Fruit fly (Drosophila melanogaster) whole organism, embryonic: ENCODE data around the gene Tengl3.

Experiments used
- Abd-B ChIP-seq: fragments of 200-800 bp; sonication (Bioruptor generic); optimal IDR thresholded peaks from 2 replicates; lab custom pipeline; 2018; ENCODE audit warnings: missing biosample characterization, mild to moderate bottlenecking, missing genetic modification characterization, moderate library complexity
- Adf1 ChIP-seq: fragments of 200-800 bp; sonication (Bioruptor generic); IDR thresholded peaks from 2 replicates; pipeline ENCODE4 v1.3.6; 2022; ENCODE audit warnings: missing biosample characterization, missing genetic modification characterization
- Atf6 ChIP-seq: fragments of 200-800 bp; sonication (Bioruptor generic); IDR thresholded peaks from 2 replicates; pipeline ENCODE4 v1.3.6; 2022; ENCODE audit warnings: missing biosample characterization, missing genetic modification characterization
- B-H2 ChIP-seq: fragments of 200-800 bp; sonication (Bioruptor generic); optimal IDR thresholded peaks from 2 replicates; lab custom pipeline; 2018; ENCODE audit warnings: missing biosample characterization, mild to moderate bottlenecking, missing genetic modification characterization
- CG11696 ChIP-seq: fragments of 200-800 bp; sonication (Bioruptor generic); IDR thresholded peaks from 2 replicates; pipeline ENCODE4 v1.3.6; 2022; ENCODE audit warnings: missing biosample characterization, missing genetic modification characterization
- CG12155 ChIP-seq: fragments of 200-800 bp; sonication (Bioruptor generic); optimal IDR thresholded peaks from 3 replicates; lab custom pipeline; 2016; ENCODE audit warnings: missing biosample characterization, missing genetic modification characterization
- CG13123 ChIP-seq: fragments of 200-800 bp; sonication (Bioruptor generic); optimal IDR thresholded peaks from 2 replicates; lab custom pipeline; 2016; ENCODE audit warnings: missing biosample characterization, missing genetic modification characterization
- CG14710 ChIP-seq: fragments of 200-800 bp; sonication (Bioruptor generic); optimal IDR thresholded peaks from 3 replicates; lab custom pipeline; 2019; ENCODE audit warnings: missing biosample characterization, mild to moderate bottlenecking, missing genetic modification characterization, moderate library complexity
- CG1603 ChIP-seq: fragments of 200-800 bp; sonication (Bioruptor generic); optimal IDR thresholded peaks from 2 replicates; lab custom pipeline; 2019; ENCODE audit warnings: missing biosample characterization, mild to moderate bottlenecking, missing genetic modification characterization, moderate library complexity
- CG16815 ChIP-seq: fragments of 200-800 bp; sonication (Bioruptor generic); optimal IDR thresholded peaks from 3 replicates; lab custom pipeline; 2017; ENCODE audit warnings: missing biosample characterization, mild to moderate bottlenecking, missing genetic modification characterization
- CG16863 ChIP-seq: fragments of 200-800 bp; sonication (Bioruptor generic); optimal IDR thresholded peaks from 3 replicates; lab custom pipeline; 2016; ENCODE audit warnings: missing biosample characterization, missing genetic modification characterization
- CG17829 ChIP-seq: fragments of 200-800 bp; optimal IDR thresholded peaks from 2 replicates; lab custom pipeline; 2019; ENCODE audit warnings: missing biosample characterization, mild to moderate bottlenecking, missing genetic modification characterization, moderate library complexity
- CG18476 ChIP-seq: fragments of 200-800 bp; sonication (Bioruptor generic); optimal IDR thresholded peaks from 2 replicates; lab custom pipeline; 2016; ENCODE audit warnings: missing biosample characterization, mild to moderate bottlenecking, missing genetic modification characterization
- CG2129 ChIP-seq: fragments of 200-800 bp; sonication (Bioruptor generic); IDR thresholded peaks from 2 replicates; pipeline ENCODE4 v1.3.6; 2022; ENCODE audit warnings: missing biosample characterization, missing genetic modification characterization; ENCODE audit not compliant: partially characterized antibody
- CG2199 ChIP-seq: fragments of 200-800 bp; sonication (Bioruptor generic); IDR thresholded peaks from 3 replicates; pipeline ENCODE4 v1.3.6; 2022; ENCODE audit warnings: missing biosample characterization, missing genetic modification characterization
- CG2875 ChIP-seq: fragments of 200-800 bp; sonication (Bioruptor generic); optimal IDR thresholded peaks from 2 replicates; lab custom pipeline; 2017; ENCODE audit warnings: missing biosample characterization, mild to moderate bottlenecking, missing genetic modification characterization, missing genetic modification reagents
- CG3163 ChIP-seq: fragments of 200-800 bp; sonication (Bioruptor generic); optimal IDR thresholded peaks from 3 replicates; lab custom pipeline; 2016; ENCODE audit warnings: missing biosample characterization, missing genetic modification characterization
- CG3281 ChIP-seq: fragments of 200-800 bp; sonication (Bioruptor generic); optimal IDR thresholded peaks from 3 replicates; lab custom pipeline; 2017; ENCODE audit warnings: missing biosample characterization, mild to moderate bottlenecking, missing genetic modification characterization
- CG4328 ChIP-seq: fragments of 200-800 bp; sonication (Bioruptor generic); optimal IDR thresholded peaks from 3 replicates; lab custom pipeline; 2017; ENCODE audit warnings: missing biosample characterization, missing genetic modification reagents, missing genetic modification characterization
- CG4360 ChIP-seq: fragments of 200-800 bp; sonication (Bioruptor generic); IDR thresholded peaks from 2 replicates; pipeline ENCODE4 v1.3.6; 2022; ENCODE audit warnings: missing biosample characterization, missing genetic modification characterization
- CG5245 ChIP-seq: fragments of 200-800 bp; sonication (Bioruptor generic); optimal IDR thresholded peaks from 3 replicates; lab custom pipeline; 2016; ENCODE audit warnings: missing biosample characterization, missing genetic modification characterization
- CG5953 ChIP-seq: fragments of 200-800 bp; sonication (Bioruptor generic); IDR thresholded peaks from 2 replicates; pipeline ENCODE4 v1.3.6; 2022; ENCODE audit warnings: missing biosample characterization, missing genetic modification characterization
- CG6175 ChIP-seq: fragments of 200-800 bp; sonication (Bioruptor generic); IDR thresholded peaks from 3 replicates; pipeline ENCODE4 v1.3.6; 2022; ENCODE audit warnings: missing biosample characterization, missing genetic modification characterization
- CG8388 ChIP-seq: fragments of 200-800 bp; sonication (Bioruptor generic); optimal IDR thresholded peaks from 2 replicates; lab custom pipeline; 2019; ENCODE audit warnings: missing biosample characterization, mild to moderate bottlenecking, missing genetic modification characterization, moderate library complexity
- CkIIα-i1 ChIP-seq: fragments of 200-800 bp; sonication (Bioruptor generic); IDR thresholded peaks from 2 replicates; pipeline ENCODE4 v1.3.6; 2022; ENCODE audit warnings: missing biosample characterization, missing genetic modification characterization
- D19A ChIP-seq: fragments of 200-800 bp; optimal IDR thresholded peaks from 3 replicates; lab custom pipeline; 2019; ENCODE audit warnings: missing biosample characterization, mild to moderate bottlenecking, missing genetic modification characterization, moderate library complexity
- Dll ChIP-seq: fragments of 200-800 bp; sonication (Bioruptor generic); IDR thresholded peaks from 4 replicates; pipeline ENCODE4 v1.3.6; 2022; ENCODE audit warnings: missing biosample characterization, missing genetic modification characterization; ENCODE audit not compliant: partially characterized antibody
- Drgx ChIP-seq: fragments of 200-800 bp; sonication (Bioruptor generic); IDR thresholded peaks from 2 replicates; pipeline ENCODE4 v1.3.6; 2022; ENCODE audit warnings: missing biosample characterization, missing genetic modification characterization
- HmgD ChIP-seq: fragments of 200-800 bp; sonication (Bioruptor generic); optimal IDR thresholded peaks from 3 replicates; lab custom pipeline; 2016; ENCODE audit warnings: missing biosample characterization, missing genetic modification characterization
- HmgZ ChIP-seq: fragments of 200-800 bp; sonication (Bioruptor generic); optimal IDR thresholded peaks from 2 replicates; lab custom pipeline; 2018; ENCODE audit warnings: missing biosample characterization, mild to moderate bottlenecking, missing genetic modification characterization
- MTF-1 ChIP-seq: fragments of 200-800 bp; sonication (Bioruptor generic); optimal IDR thresholded peaks from 2 replicates; lab custom pipeline; 2018; ENCODE audit warnings: missing biosample characterization, mild to moderate bottlenecking, missing genetic modification characterization, borderline replicate concordance
- Mrtf ChIP-seq: fragments of 200-800 bp; sonication (Bioruptor generic); IDR thresholded peaks from 3 replicates; pipeline ENCODE4 v1.3.6; 2022; ENCODE audit warnings: missing biosample characterization, missing genetic modification characterization
- NC2α ChIP-seq: fragments of 200-800 bp; sonication (Bioruptor generic); optimal IDR thresholded peaks from 2 replicates; lab custom pipeline; 2016; ENCODE audit warnings: missing biosample characterization, missing genetic modification characterization
- Opbp ChIP-seq: fragments of 200-800 bp; sonication (Bioruptor generic); IDR thresholded peaks from 3 replicates; pipeline ENCODE4 v1.3.6; 2022; ENCODE audit warnings: missing biosample characterization, missing genetic modification characterization; ENCODE audit not compliant: partially characterized antibody
- Pdp1 ChIP-seq, 2 experiments: fragments of 200-800 bp; sonication (Bioruptor generic); optimal IDR thresholded peaks; 3 replicates each; lab custom pipeline; 2016; ENCODE audit warnings: missing biosample characterization in 2 of 2, missing genetic modification characterization in 2 of 2, mild to moderate bottlenecking in 1 of 2, moderate library complexity in 1 of 2
- Rfx ChIP-seq: fragments of 200-800 bp; sonication (Bioruptor generic); IDR thresholded peaks from 2 replicates; pipeline ENCODE4 v1.3.6; 2022; ENCODE audit warnings: missing biosample characterization, missing genetic modification characterization
- Six4 ChIP-seq: fragments of 200-800 bp; sonication (Bioruptor generic); optimal IDR thresholded peaks from 2 replicates; lab custom pipeline; 2016; ENCODE audit warnings: missing biosample characterization, missing genetic modification characterization
- Sox100B ChIP-seq: fragments of 200-800 bp; sonication (Bioruptor generic); optimal IDR thresholded peaks from 3 replicates; lab custom pipeline; 2018; ENCODE audit warnings: missing biosample characterization, mild to moderate bottlenecking, missing genetic modification characterization
- Sox102F ChIP-seq: fragments of 200-800 bp; sonication (Bioruptor generic); optimal IDR thresholded peaks from 2 replicates; lab custom pipeline; 2018; ENCODE audit warnings: missing biosample characterization, mild to moderate bottlenecking, missing genetic modification characterization, moderate library complexity
- Xbp1 ChIP-seq: fragments of 200-800 bp; sonication (Bioruptor generic); optimal IDR thresholded peaks from 3 replicates; lab custom pipeline; 2016; ENCODE audit warnings: missing biosample characterization, mild to moderate bottlenecking, missing genetic modification characterization
- al ChIP-seq: fragments of 200-800 bp; sonication (Bioruptor generic); IDR thresholded peaks from 2 replicates; pipeline ENCODE4 v1.3.6; 2022; ENCODE audit warnings: missing biosample characterization, missing genetic modification characterization
- ase ChIP-seq: fragments of 200-800 bp; sonication (Bioruptor generic); IDR thresholded peaks from 3 replicates; pipeline ENCODE4 v1.3.6; 2022; ENCODE audit warnings: missing biosample characterization, missing genetic modification characterization
- dysf ChIP-seq: fragments of 200-800 bp; sonication (Bioruptor generic); IDR thresholded peaks from 3 replicates; pipeline ENCODE4 v1.3.6; 2022; ENCODE audit warnings: missing biosample characterization, missing genetic modification characterization
- insv ChIP-seq, 2 experiments: fragments of 200-800 bp; sonication (Bioruptor generic); optimal IDR thresholded peaks; 3 replicates each; lab custom pipeline; 2016 to 2018; ENCODE audit warnings: missing biosample characterization in 2 of 2, missing genetic modification characterization in 2 of 2
- mirr ChIP-seq: fragments of 200-800 bp; sonication (Bioruptor generic); optimal IDR thresholded peaks from 3 replicates; lab custom pipeline; 2018; ENCODE audit warnings: missing biosample characterization, mild to moderate bottlenecking, missing genetic modification characterization
- peb ChIP-seq: fragments of 200-800 bp; sonication (Bioruptor generic); IDR thresholded peaks from 2 replicates; pipeline ENCODE4 v1.3.6; 2022; ENCODE audit warnings: missing biosample characterization, missing genetic modification characterization
- pita ChIP-seq: fragments of 200-800 bp; sonication (Bioruptor generic); optimal IDR thresholded peaks from 2 replicates; lab custom pipeline; 2017; ENCODE audit warnings: missing biosample characterization, mild to moderate bottlenecking, missing genetic modification characterization
- psq ChIP-seq: fragments of 200-800 bp; sonication (Bioruptor generic); optimal IDR thresholded peaks from 2 replicates; lab custom pipeline; 2017; ENCODE audit warnings: missing biosample characterization, missing genetic modification characterization
- pzg ChIP-seq: fragments of 200-800 bp; sonication (Bioruptor generic); optimal IDR thresholded peaks from 3 replicates; lab custom pipeline; 2018; ENCODE audit warnings: missing biosample characterization, mild to moderate bottlenecking, missing genetic modification characterization, moderate library complexity
- sens ChIP-seq: fragments of 200-800 bp; sonication (Bioruptor generic); peaks from one replicate; lab custom pipeline; 2016; ENCODE audit warnings: missing biosample characterization, missing genetic modification characterization

Tengl3 gene

DNA sequence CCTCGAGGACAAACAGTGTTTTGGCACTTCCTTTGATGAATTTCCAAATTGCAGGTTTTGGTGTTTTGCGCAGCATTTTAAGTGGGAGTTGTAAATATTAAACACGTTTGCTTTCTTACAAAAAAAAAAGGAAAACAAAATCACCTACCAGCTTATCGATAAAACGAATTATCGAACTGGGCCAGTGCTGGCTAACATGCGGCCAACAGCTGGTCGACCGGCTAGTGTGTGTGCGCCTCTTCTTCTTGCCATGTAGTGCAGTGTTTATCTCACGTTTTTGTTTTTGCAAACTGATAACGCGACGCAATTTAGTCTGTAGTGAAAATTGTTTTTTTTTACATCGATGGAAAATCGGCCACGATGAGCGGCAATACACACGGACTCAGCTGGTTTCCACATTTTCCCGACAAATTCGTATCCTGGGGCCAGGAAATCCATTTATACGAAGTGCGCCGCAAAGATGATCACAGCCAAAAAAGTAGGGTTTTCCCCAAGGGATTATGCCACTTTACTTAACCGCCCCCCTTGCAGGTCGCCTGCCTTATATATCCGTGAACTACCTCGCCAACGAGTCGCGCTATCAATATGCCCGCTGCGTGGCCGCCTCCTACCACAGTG lies 20.9 kb downstream of the Tengl3 start, which contains the start of the genes CG15386, CG42371 and mio (continued):
- TF ChIP-seq B-H2 (GFP tag; lab: Kevin White, UChicago) (peak; percentile 50), Pdp1 (GFP tag; optimal IDR thresholded peaks at IDR 0.05; lab: Kevin White, UChicago) (peak in 1 of 2 experiments; percentile 68), CG2875 (GFP tag; lab: Kevin White, UChicago) (no peak), dysf (GFP tag; lab: Robert Waterston, UW) (no peak), Opbp (GFP tag; lab: Robert Waterston, UW) (peak; percentile 52; the same call in 1 of the 3 replicates), CG12155 (GFP tag; lab: Kevin White, UChicago) (peak; percentile 10), NC2α (GFP tag; lab: Kevin White, UChicago) (no peak), CG16815 (GFP tag; lab: Kevin White, UChicago) (no peak), Six4 (GFP tag; lab: Kevin White, UChicago) (no peak), ase (GFP tag; lab: Robert Waterston, UW) (no peak), mirr (GFP tag; lab: Kevin White, UChicago) (peak; percentile 47), CG14710 (tag; lab: Kevin White, UChicago) (peak; percentile 81), Rfx (GFP tag; lab: Robert Waterston, UW) (peak; percentile 11; the same call in 1 of the 2 replicates), CG2199 (GFP tag; lab: Robert Waterston, UW) (no peak), CG8388 (GFP tag; lab: Kevin White, UChicago) (no peak), Dll (GFP tag; lab: Robert Waterston, UW) (peak; percentile 61; the same call in 2 of the 4 replicates), Abd-B (no peak), CG13123 (GFP tag; lab: Kevin White, UChicago) (no peak), sens (peak; percentile 58), insv (GFP tag; optimal IDR thresholded peaks at IDR 0.05; lab: Kevin White, UChicago) (peak in 1 of 2 experiments; percentile 50), al (no peak), Xbp1 (no peak), CG3163 (GFP tag; lab: Kevin White, UChicago) (no peak), MTF-1 (GFP tag; lab: Kevin White, UChicago) (peak; percentile 14), Sox102F (GFP tag; lab: Kevin White, UChicago) (no peak), psq (GFP tag; lab: Kevin White, UChicago) (no peak), CG17829 (peak; percentile 12), CG11696 (GFP tag; lab: Robert Waterston, UW) (no peak), CG5953 (GFP tag; lab: Robert Waterston, UW) (no peak), CkIIα-i1 (GFP tag; lab: Robert Waterston, UW) (no peak), CG2129 (GFP tag; lab: Robert Waterston, UW) (no peak), CG1603 (peak; percentile 41), pzg (GFP tag; lab: Kevin White, UChicago) (peak; percentile 71), D19A (tag; lab: Kevin White, UChicago) (no peak), Sox100B (GFP tag; lab: Kevin White, UChicago) (no peak), CG6175 (GFP tag; lab: Robert Waterston, UW) (no peak), Atf6 (GFP tag; lab: Robert Waterston, UW) (0 out of 2 replicates have a peak, but pooled peaks have one; percentile 19), Adf1 (no peak), Drgx (no peak), Mrtf (GFP tag; lab: Robert Waterston, UW) (no peak), CG4360 (GFP tag; lab: Robert Waterston, UW) (0 out of 2 replicates have a peak, but pooled peaks have one; percentile 12), CG4328 (no peak), CG5245 (no peak), HmgD (peak; percentile 16), CG16863 (GFP tag; lab: Kevin White, UChicago) (no peak), peb (no peak), pita (no peak), HmgZ (tag; lab: Kevin White, UChicago) (peak; percentile 51), CG3281 (peak; percentile 10), CG18476 (GFP tag; lab: Kevin White, UChicago) (no peak)
